Fruit fly (Drosophila melanogaster): ENCODE measurements around the gene Got2.

The Got2 gene

DNA sequence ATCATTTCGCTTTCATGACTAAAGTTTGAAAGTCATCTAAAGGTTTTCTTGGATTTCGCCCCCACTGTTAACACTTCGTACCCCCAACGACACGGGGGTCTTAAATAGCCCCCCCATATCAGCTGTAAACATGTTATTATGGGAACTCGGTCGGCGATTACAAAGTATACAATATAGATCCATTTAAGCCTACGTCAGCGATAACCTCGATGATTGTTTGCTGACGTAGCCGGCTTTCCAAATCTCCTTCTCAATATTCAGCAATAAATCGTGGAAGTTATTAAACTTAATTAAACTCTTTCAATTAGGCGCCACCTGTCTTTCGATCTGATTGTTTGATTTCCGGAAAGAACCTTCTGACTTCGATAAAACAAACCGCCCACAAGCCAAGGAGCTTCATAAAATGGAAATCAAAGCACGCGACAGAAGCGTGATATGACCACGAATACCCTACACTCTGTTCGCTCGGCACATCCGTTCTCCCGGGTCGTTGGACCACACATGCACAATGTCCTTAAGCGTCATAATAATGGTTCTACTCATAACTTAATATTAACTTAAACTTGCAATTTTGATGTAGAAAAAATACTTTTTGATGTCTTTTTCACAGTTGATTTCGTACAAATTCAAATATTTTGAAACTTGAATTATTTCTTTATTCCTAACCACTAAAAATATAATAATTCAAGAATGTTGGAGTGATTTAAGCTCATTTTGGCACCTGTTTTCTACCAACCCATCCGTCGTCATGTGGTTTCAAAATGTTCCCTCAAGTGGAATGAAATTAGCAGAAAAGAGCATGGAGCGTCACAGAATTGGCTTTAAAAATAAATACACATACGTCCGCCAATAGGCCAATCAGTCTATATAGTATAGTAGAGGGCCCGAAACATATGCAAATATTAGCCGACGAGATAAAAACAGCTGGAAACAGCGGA lies 946 bp downstream of the Got2 start:
- TF ChIP-seq cic (GFP tag; optimal IDR thresholded peaks at IDR 0.05) (peak; percentile 71), CG5204 (GFP tag; optimal IDR thresholded peaks at IDR 0.05) (no peak), Crg-1 (GFP tag; optimal IDR thresholded peaks at IDR 0.05) (no peak), pad (GFP tag; optimal IDR thresholded peaks at IDR 0.05) (no peak), kay (GFP tag; ENCODE audit: borderline replicate concordance) (peak; percentile 92), bab1 (GFP tag; optimal IDR thresholded peaks at IDR 0.05) (peak; percentile 7), Clk (GFP tag; optimal IDR thresholded peaks at IDR 0.05) (peak; percentile 21), CG7101 (tag; optimal IDR thresholded peaks at IDR 0.05) (peak; percentile 40), toe (GFP tag; optimal IDR thresholded peaks at IDR 0.05) (peak; percentile 41), Mnt (GFP tag; optimal IDR thresholded peaks at IDR 0.05) (peak; percentile 15), Hr96 (GFP tag; optimal IDR thresholded peaks at IDR 0.05) (peak; percentile 59), CG14711 (tag; optimal IDR thresholded peaks at IDR 0.05) (peak; percentile 30), tj (GFP tag; optimal IDR thresholded peaks at IDR 0.05) (peak; percentile 98), CG12768 (GFP tag; optimal IDR thresholded peaks at IDR 0.05) (no peak), CG33017 (tag; optimal IDR thresholded peaks at IDR 0.05) (no peak), cnc (optimal IDR thresholded peaks at IDR 0.05) (no peak), ovo (GFP tag; optimal IDR thresholded peaks at IDR 0.05) (no peak), CG11617 (GFP tag; optimal IDR thresholded peaks at IDR 0.05) (peak; percentile 68), CG1620 (GFP tag; optimal IDR thresholded peaks at IDR 0.05) (no peak), CG7045 (GFP tag; optimal IDR thresholded peaks at IDR 0.05) (peak; percentile 59)

DNA sequence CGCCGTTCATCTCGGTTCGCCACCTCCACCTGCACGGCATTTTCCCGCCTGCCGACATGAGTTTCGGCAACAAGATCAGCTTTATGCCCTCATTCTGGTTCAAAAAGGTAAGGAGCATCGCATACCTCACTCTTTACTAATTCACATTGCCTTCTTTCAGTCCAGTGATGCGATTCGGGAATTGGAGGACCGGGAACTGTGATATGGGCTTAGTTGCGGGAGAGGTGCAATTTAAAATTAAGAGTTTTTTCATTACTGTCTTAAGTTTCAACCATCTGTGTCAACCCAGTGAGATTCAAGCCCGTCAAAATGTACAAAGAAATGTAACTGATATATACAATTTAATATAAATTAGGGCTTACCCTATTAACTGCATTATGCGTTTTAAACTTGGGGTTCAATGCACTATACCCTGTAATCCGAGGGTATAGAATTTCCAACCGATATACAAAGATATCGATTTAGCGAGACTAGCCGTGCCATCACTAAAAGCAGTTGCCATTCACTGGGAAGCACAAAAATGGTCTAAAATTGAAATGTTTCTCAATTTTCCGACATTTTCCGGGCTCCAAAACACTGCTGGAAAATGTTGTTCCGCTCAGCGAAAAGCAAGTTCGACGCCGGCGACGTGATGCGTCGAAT lies 5.7 kb downstream of the Got2 start, which contains the start of gene CG7289:
Gene CG7289 (plus strand): TSS at position 492 of the 642 bp plus-strand sequence.
- peak; percentile 13 for TF ChIP-seq CG12768 (GFP tag; optimal IDR thresholded peaks at IDR 0.05)
- TF ChIP-seq kay (GFP tag; ENCODE audit: borderline replicate concordance) = no peak
- no peak for TF ChIP-seq bab1 (GFP tag; optimal IDR thresholded peaks at IDR 0.05)
- peak; percentile 0 for TF ChIP-seq CG14711 (tag; optimal IDR thresholded peaks at IDR 0.05)
- TF ChIP-seq toe (GFP tag; optimal IDR thresholded peaks at IDR 0.05) = peak; percentile 58
- peak; percentile 18 for TF ChIP-seq CG7101 (tag; optimal IDR thresholded peaks at IDR 0.05)
- TF ChIP-seq Mnt (GFP tag; optimal IDR thresholded peaks at IDR 0.05) = peak; percentile 29

DNA sequence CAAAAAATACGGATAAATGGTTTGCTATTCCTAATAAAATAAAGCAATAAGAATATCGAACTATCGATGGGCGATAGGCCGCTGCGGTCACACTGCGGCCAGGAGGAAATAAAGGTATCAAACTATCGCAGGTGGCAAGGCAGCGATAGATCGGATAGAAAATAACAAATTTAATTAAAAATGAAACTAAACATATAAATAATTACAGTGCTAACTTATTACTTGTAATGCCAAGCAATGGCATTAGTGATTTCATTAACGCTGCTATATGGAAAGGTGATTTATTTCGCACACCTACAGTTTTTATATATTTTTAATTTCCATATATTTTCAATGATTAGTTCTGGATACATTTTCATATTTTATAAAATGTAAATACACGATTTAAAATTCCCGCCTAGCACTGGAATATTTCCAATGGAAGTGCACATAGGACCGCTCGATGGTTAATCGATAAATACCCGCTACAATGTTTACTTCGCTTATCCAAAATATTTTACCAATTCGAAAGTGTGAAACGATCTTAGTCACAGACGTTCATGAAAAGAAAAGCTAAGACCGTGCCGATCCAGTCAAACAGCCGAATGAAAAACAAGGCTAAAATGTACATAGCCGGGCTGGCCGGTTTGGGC lies 6.7 kb downstream of the Got2 start, which contains the start of the genes CG15356 and CG15362:
Gene CG15356 (minus strand): TSS at position 48 of the 632 bp plus-strand sequence.
Gene CG15362 (plus strand): TSS at position 469 of the 632 bp plus-strand sequence.
- TF ChIP-seq Hr96 (GFP tag; optimal IDR thresholded peaks at IDR 0.05) = no peak
- no peak for TF ChIP-seq CG5204 (GFP tag; optimal IDR thresholded peaks at IDR 0.05)
- peak; percentile 38 for TF ChIP-seq pad (GFP tag; optimal IDR thresholded peaks at IDR 0.05)
- no peak for TF ChIP-seq Clk (GFP tag; optimal IDR thresholded peaks at IDR 0.05)
- TF ChIP-seq cnc (optimal IDR thresholded peaks at IDR 0.05) = no peak
- TF ChIP-seq CG14711 (tag; optimal IDR thresholded peaks at IDR 0.05) = peak; percentile 13
- peak; percentile 55 for TF ChIP-seq CG12768 (GFP tag; optimal IDR thresholded peaks at IDR 0.05)
- no peak for TF ChIP-seq CG7101 (tag; optimal IDR thresholded peaks at IDR 0.05)
- TF ChIP-seq Mnt (GFP tag; optimal IDR thresholded peaks at IDR 0.05) = peak; percentile 51
- peak; percentile 70 for TF ChIP-seq CG1620 (GFP tag; optimal IDR thresholded peaks at IDR 0.05)
- TF ChIP-seq kay (GFP tag; ENCODE audit: borderline replicate concordance) = no peak
- peak; percentile 29 for TF ChIP-seq CG7045 (GFP tag; optimal IDR thresholded peaks at IDR 0.05)
- TF ChIP-seq toe (GFP tag; optimal IDR thresholded peaks at IDR 0.05) = peak; percentile 66
- TF ChIP-seq CG33017 (tag; optimal IDR thresholded peaks at IDR 0.05) = no peak
- TF ChIP-seq bab1 (GFP tag; optimal IDR thresholded peaks at IDR 0.05) = peak; percentile 60
- peak; percentile 52 for TF ChIP-seq Crg-1 (GFP tag; optimal IDR thresholded peaks at IDR 0.05)
- no peak for TF ChIP-seq cic (GFP tag; optimal IDR thresholded peaks at IDR 0.05)
- no peak for TF ChIP-seq ovo (GFP tag; optimal IDR thresholded peaks at IDR 0.05)
- TF ChIP-seq CG11617 (GFP tag; optimal IDR thresholded peaks at IDR 0.05) = peak; percentile 45
- TF ChIP-seq tj (GFP tag; optimal IDR thresholded peaks at IDR 0.05) = no peak

DNA sequence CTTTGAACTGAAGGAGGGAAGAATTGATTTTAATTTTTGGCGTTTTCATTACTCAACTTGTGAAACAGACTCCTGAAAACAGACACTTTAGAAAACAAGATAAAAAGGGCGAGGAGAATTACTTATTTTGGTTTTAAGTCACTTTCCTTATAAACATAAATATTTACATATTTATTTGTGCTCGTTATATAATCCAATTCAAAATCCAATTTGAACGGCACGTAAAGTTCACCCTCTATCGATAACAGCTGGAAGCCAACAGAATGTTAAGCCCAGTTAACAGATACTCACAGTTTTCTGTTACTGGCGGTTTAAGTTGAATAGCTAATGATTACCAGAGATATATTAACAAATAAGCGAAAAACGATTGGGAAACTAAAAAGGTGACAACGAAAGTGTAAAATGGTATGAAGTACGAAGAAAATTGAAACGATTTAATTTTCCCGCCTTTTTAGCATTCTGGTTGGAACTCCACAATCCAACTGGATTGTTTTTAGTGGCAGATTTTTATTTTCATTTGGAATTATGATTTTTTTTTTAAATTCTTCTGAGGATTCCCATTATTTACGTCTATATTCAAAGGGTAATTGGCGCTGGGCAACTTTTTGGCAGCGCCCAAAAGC lies 8.3 kb downstream of the Got2 start:
- TF ChIP-seq cic (GFP tag; optimal IDR thresholded peaks at IDR 0.05) = no peak
- no peak for TF ChIP-seq CG7045 (GFP tag; optimal IDR thresholded peaks at IDR 0.05)
- TF ChIP-seq bab1 (GFP tag; optimal IDR thresholded peaks at IDR 0.05) = no peak
- TF ChIP-seq pad (GFP tag; optimal IDR thresholded peaks at IDR 0.05) = no peak
- TF ChIP-seq ovo (GFP tag; optimal IDR thresholded peaks at IDR 0.05) = no peak
- TF ChIP-seq CG12768 (GFP tag; optimal IDR thresholded peaks at IDR 0.05) = no peak
- no peak for TF ChIP-seq tj (GFP tag; optimal IDR thresholded peaks at IDR 0.05)
- TF ChIP-seq toe (GFP tag; optimal IDR thresholded peaks at IDR 0.05) = no peak
- no peak for TF ChIP-seq Clk (GFP tag; optimal IDR thresholded peaks at IDR 0.05)
- no peak for TF ChIP-seq CG33017 (tag; optimal IDR thresholded peaks at IDR 0.05)
- TF ChIP-seq Mnt (GFP tag; optimal IDR thresholded peaks at IDR 0.05) = no peak
- TF ChIP-seq CG5204 (GFP tag; optimal IDR thresholded peaks at IDR 0.05) = no peak

DNA sequence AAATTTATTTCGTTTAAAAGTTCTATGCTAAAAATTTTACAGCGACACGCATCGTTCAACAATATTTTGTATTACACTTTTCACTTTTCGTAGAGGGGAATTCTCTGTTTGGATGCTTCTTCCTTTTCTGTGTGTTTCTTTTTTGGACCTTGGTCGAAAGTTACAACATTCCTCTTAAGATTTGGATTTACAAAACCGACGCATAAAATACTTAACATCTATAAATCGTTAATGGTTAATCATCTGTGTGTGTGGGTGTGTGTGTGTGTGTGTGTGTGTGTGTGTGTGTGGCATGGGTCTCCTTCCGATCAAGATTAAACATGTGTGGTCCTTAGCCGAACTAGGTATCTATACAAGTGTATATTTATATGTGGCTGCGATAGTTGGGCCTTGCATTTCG lies 12.1 kb downstream of the Got2 start:
- no peak for TF ChIP-seq toe (GFP tag; optimal IDR thresholded peaks at IDR 0.05)
- no peak for TF ChIP-seq CG5204 (GFP tag; optimal IDR thresholded peaks at IDR 0.05)
